Worm (Caenorhabditis elegans) whole organism, L3 larva: ENCODE measurements around the gene K08F8.15.
A peak's percentile ranks its signal among the peaks of the same experiment; 100 is the strongest.

Experiments used
- hmg-11 ChIP-seq: sonication (generic microtip); optimal IDR thresholded peaks from 2 replicates; lab custom pipeline; 2016; ENCODE audit warnings: missing genetic modification characterization, missing compliant biosample characterization
- lin-39 ChIP-seq: fragments of 150-350 bp; optimal IDR thresholded peaks from 2 replicates; lab custom pipeline; 2018; ENCODE audit warnings: missing biosample characterization, missing genetic modification reagents, missing genetic modification characterization
- mml-1 ChIP-seq: fragments of 150-350 bp; sonication (generic microtip); optimal IDR thresholded peaks from 3 replicates; lab custom pipeline; 2014; ENCODE audit warnings: missing biosample characterization, missing genetic modification characterization
- nhr-11 ChIP-seq: fragments of 150-350 bp; optimal IDR thresholded peaks from 2 replicates; lab custom pipeline; 2014; ENCODE audit warnings: missing biosample characterization, missing genetic modification characterization
- nhr-12 ChIP-seq: fragments of 150-350 bp; optimal IDR thresholded peaks from 2 replicates; lab custom pipeline; 2014; ENCODE audit warnings: missing biosample characterization, missing genetic modification characterization
- nhr-25 ChIP-seq: sonication (generic microtip); optimal IDR thresholded peaks from 2 replicates; lab custom pipeline; 2017; ENCODE audit warnings: missing biosample characterization, missing genetic modification characterization
- snpc-4 ChIP-seq: fragments of 150-350 bp; optimal IDR thresholded peaks from 2 replicates; lab custom pipeline; 2014; ENCODE audit warnings: missing biosample characterization, missing genetic modification characterization
- unc-39 ChIP-seq: sonication (generic microtip); optimal IDR thresholded peaks from 4 replicates; lab custom pipeline; 2017; ENCODE audit warnings: missing biosample characterization, missing genetic modification characterization
- unc-62 ChIP-seq: fragments of 150-350 bp; sonication (generic microtip); optimal IDR thresholded peaks from 4 replicates; lab custom pipeline; 2014; ENCODE audit warnings: missing biosample characterization, missing genetic modification reagents, missing genetic modification characterization
- ztf-11 ChIP-seq: fragments of 150-350 bp; optimal IDR thresholded peaks from 2 replicates; lab custom pipeline; 2014; ENCODE audit warnings: missing biosample characterization, missing genetic modification characterization

- TF ChIP-seq nhr-25 (tag; lab: Kevin White, UChicago) (peak; percentile 58), nhr-11 (tag; lab: Kevin White, UChicago) (no peak), unc-62 (no peak), ztf-11 (tag; lab: Kevin White, UChicago) (no peak), unc-39 (no peak), lin-39 (tag; lab: Kevin White, UChicago) (no peak), nhr-12 (tag; lab: Kevin White, UChicago) (no peak), snpc-4 (tag; lab: Kevin White, UChicago) (no peak), hmg-11 (tag; lab: Kevin White, UChicago) (no peak), mml-1 (tag; lab: Kevin White, UChicago) (no peak)
Observed at ce11 chrII:8789828-8790558, 23.4 kb downstream of the K08F8.15 start, which contains the start of gene F07H5.13.
